Worm (Caenorhabditis elegans) whole organism, L1 larva: ENCODE measurements around the gene fbxa-61.

ENCODE experiments used
- ama-1 ChIP-seq: fragments of 150-350 bp; optimal IDR thresholded peaks from 2 replicates; lab custom pipeline; 2014
- pax-3 ChIP-seq: fragments of 200-800 bp; sonication (Bioruptor generic); optimal IDR thresholded peaks from 2 replicates; lab custom pipeline; 2018; ENCODE audit warnings: mild to moderate bottlenecking, missing genetic modification characterization, moderate library complexity, missing compliant biosample characterization
- vab-15 ChIP-seq: sonication (generic microtip); optimal IDR thresholded peaks from 2 replicates; lab custom pipeline; 2017; ENCODE audit warnings: missing genotype, mild to moderate bottlenecking, missing genetic modification characterization, missing compliant biosample characterization

DNA sequence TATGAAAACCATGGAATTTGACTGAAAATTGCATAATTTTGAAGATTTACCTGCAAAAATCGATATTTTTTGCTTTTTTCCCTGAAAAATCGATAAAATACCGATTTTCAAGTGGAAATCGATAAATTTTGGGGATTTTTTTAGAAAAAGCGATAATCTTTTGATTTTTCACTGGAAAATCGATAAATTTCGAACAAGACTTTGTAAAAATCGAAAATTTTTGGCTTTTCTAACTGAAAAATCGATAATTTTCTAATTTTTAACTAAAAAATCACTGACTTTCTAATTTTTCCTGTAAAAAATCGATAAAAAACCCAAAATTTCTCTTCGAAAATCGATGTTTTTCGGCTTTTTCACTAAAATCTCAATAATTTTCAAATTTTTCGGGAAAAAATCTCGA is 32.5 kb upstream of the fbxa-61 start:
- TF ChIP-seq pax-3 (tag; lab: Kevin White, UChicago) (no peak), ama-1 (lab: Kevin White, UChicago) (no peak), vab-15 (no peak)
